Worm (Caenorhabditis elegans) whole organism, late embryonic: ENCODE results near the gene qua-1.

ENCODE experiments used
- ama-1 ChIP-seq: fragments of 150-350 bp; optimal IDR thresholded peaks from 2 replicates; lab custom pipeline; 2014
- ceh-48 ChIP-seq: sonication (generic microtip); optimal IDR thresholded peaks from 2 replicates; lab custom pipeline; 2016; ENCODE audit warnings: missing genetic modification characterization, inconsistent platforms, missing compliant biosample characterization
- dmd-4 ChIP-seq: sonication (generic microtip); optimal IDR thresholded peaks from 2 replicates; lab custom pipeline; 2016; ENCODE audit warnings: borderline replicate concordance, missing genetic modification characterization, missing compliant biosample characterization
- ets-4 ChIP-seq: sonication (generic microtip); optimal IDR thresholded peaks from 2 replicates; lab custom pipeline; 2016; ENCODE audit warnings: missing genetic modification characterization, missing compliant biosample characterization
- pag-3 ChIP-seq: sonication (generic microtip); optimal IDR thresholded peaks from 2 replicates; lab custom pipeline; 2016; ENCODE audit warnings: missing compliant biosample characterization, missing genetic modification characterization, borderline replicate concordance
- unc-3 ChIP-seq, 2 experiments: fragments of 200-800 bp in 1 of 2; sonication (Bioruptor generic) in 1 of 2; sonication (generic microtip) in 1 of 2; conservative IDR thresholded peaks in 1 of 2; optimal IDR thresholded peaks in 1 of 2; 2 replicates each; pipeline versions ENCODE4 v1.3.6 to Lab custom; 2016 to 2022; ENCODE audit warnings: missing compliant biosample characterization in 2 of 2, missing genetic modification characterization in 2 of 2, missing genetic modification reagents in 1 of 2

- TF ChIP-seq pag-3 (tag; lab: Kevin White, UChicago), result no peak
- no peak for TF ChIP-seq unc-3 (GFP tag; conservative IDR thresholded peaks at IDR 0.05; lab: Robert Waterston, UW)
- no peak for TF ChIP-seq unc-3 (tag; optimal IDR thresholded peaks at IDR 0.05; lab: Kevin White, UChicago)
- no peak for TF ChIP-seq ama-1 (lab: Kevin White, UChicago)
- TF ChIP-seq ceh-48 (tag; lab: Kevin White, UChicago), result no peak
- no peak for TF ChIP-seq ets-4 (tag; lab: Kevin White, UChicago)
- TF ChIP-seq dmd-4 (tag; lab: Kevin White, UChicago), result no peak
These were observed 10.9 kb downstream of the qua-1 start, which contains the start of gene M110.8 for ce11 chrII:8209476-8209875.
